Worm (Caenorhabditis elegans): ENCODE results near the gene ZC53.1.

Gene ZC53.1

ce11 chrX:1917169-1917568, 4.0 kb upstream of the ZC53.1 start, which contains the start of gene dot-1.5:
Gene dot-1.5 (plus strand): TSS chrX:1917469.
- TF ChIP-seq unc-120 (tag; optimal IDR thresholded peaks at IDR 0.05; ENCODE audit: poor library complexity, severe bottlenecking): no peak

ce11 chrX:1915022-1915421, 1.9 kb upstream of the ZC53.1 start, which contains the start of gene rgs-9:
Gene rgs-9 (plus strand): TSS chrX:1915258.
- TF ChIP-seq ham-2 (GFP tag; optimal IDR thresholded peaks at IDR 0.05) (no peak), mab-5 (tag; optimal IDR thresholded peaks at IDR 0.05) (no peak), nhr-2 (tag; optimal IDR thresholded peaks at IDR 0.05) (peak; percentile 58), nhr-76 (tag; optimal IDR thresholded peaks at IDR 0.05) (no peak), ces-1 (GFP tag; optimal IDR thresholded peaks at IDR 0.05) (no peak), ceh-43 (GFP tag; optimal IDR thresholded peaks at IDR 0.05) (no peak)

ce11 chrX:1909353-1909752, 3.8 kb downstream of the ZC53.1 start:
- TF ChIP-seq cnd-1 (tag; optimal IDR thresholded peaks at IDR 0.05) (no peak), zip-8 (tag; optimal IDR thresholded peaks at IDR 0.05) (no peak), ham-2 (GFP tag; optimal IDR thresholded peaks at IDR 0.05) (no peak), elt-3 (tag; optimal IDR thresholded peaks at IDR 0.05) (no peak), bed-3 (GFP tag; optimal IDR thresholded peaks at IDR 0.05) (no peak), nhr-28 (tag; optimal IDR thresholded peaks at IDR 0.05) (no peak), elt-1 (tag; optimal IDR thresholded peaks at IDR 0.05; ENCODE audit: borderline replicate concordance, insufficient read depth) (no peak), mep-1 (tag; optimal IDR thresholded peaks at IDR 0.05) (no peak), nhr-76 (tag; optimal IDR thresholded peaks at IDR 0.05) (no peak), mls-2 (tag; optimal IDR thresholded peaks at IDR 0.05) (peak; percentile 1), ces-1 (GFP tag; optimal IDR thresholded peaks at IDR 0.05) (peak; percentile 38), pha-4 (tag; optimal IDR thresholded peaks at IDR 0.05) (no peak), tbx-8 (GFP tag; optimal IDR thresholded peaks at IDR 0.05) (no peak), blmp-1 (tag; optimal IDR thresholded peaks at IDR 0.05) (no peak), ceh-39 (tag; optimal IDR thresholded peaks at IDR 0.05) (peak; percentile 2), unc-39 (tag; optimal IDR thresholded peaks at IDR 0.05) (peak; percentile 9), sptf-1 (tag; optimal IDR thresholded peaks at IDR 0.05) (no peak), snpc-4 (tag; optimal IDR thresholded peaks at IDR 0.05) (no peak), nhr-12 (tag; optimal IDR thresholded peaks at IDR 0.05) (no peak), lsy-2 (tag; optimal IDR thresholded peaks at IDR 0.05) (peak; percentile 35), hlh-1 (tag; optimal IDR thresholded peaks at IDR 0.05) (no peak), lin-32 (GFP tag; optimal IDR thresholded peaks at IDR 0.05) (no peak), unc-120 (tag; optimal IDR thresholded peaks at IDR 0.05; ENCODE audit: poor library complexity, severe bottlenecking) (no peak), ztf-11 (tag; optimal IDR thresholded peaks at IDR 0.05) (no peak), lin-13 (tag; optimal IDR thresholded peaks at IDR 0.05) (no peak), drap-1 (GFP tag; optimal IDR thresholded peaks at IDR 0.05) (peak; percentile 71), ceh-83 (GFP tag; optimal IDR thresholded peaks at IDR 0.05) (no peak), unc-62 (GFP tag; optimal IDR thresholded peaks at IDR 0.05) (no peak), ceh-43 (GFP tag; optimal IDR thresholded peaks at IDR 0.05) (no peak), flh-1 (GFP tag; optimal IDR thresholded peaks at IDR 0.05) (no peak), sem-2 (GFP tag; optimal IDR thresholded peaks at IDR 0.05) (no peak), mab-5 (tag; optimal IDR thresholded peaks at IDR 0.05) (no peak), nhr-237 (tag; optimal IDR thresholded peaks at IDR 0.05) (peak; percentile 70), M03D4.4 (tag; optimal IDR thresholded peaks at IDR 0.05) (no peak), nhr-2 (tag; optimal IDR thresholded peaks at IDR 0.05) (no peak)

- TF ChIP-seq mls-2 (tag; optimal IDR thresholded peaks at IDR 0.05) (no peak), zip-8 (tag; optimal IDR thresholded peaks at IDR 0.05) (no peak), drap-1 (GFP tag; optimal IDR thresholded peaks at IDR 0.05) (no peak), elt-1 (tag; optimal IDR thresholded peaks at IDR 0.05; ENCODE audit: borderline replicate concordance, insufficient read depth) (no peak), ces-1 (GFP tag; optimal IDR thresholded peaks at IDR 0.05) (no peak), ceh-43 (GFP tag; optimal IDR thresholded peaks at IDR 0.05) (no peak), nhr-12 (tag; optimal IDR thresholded peaks at IDR 0.05) (no peak), pha-4 (tag; optimal IDR thresholded peaks at IDR 0.05) (no peak), nhr-2 (tag; optimal IDR thresholded peaks at IDR 0.05) (no peak), snpc-4 (tag; optimal IDR thresholded peaks at IDR 0.05) (no peak), lin-32 (GFP tag; optimal IDR thresholded peaks at IDR 0.05) (no peak), flh-1 (GFP tag; optimal IDR thresholded peaks at IDR 0.05) (no peak), unc-39 (tag; optimal IDR thresholded peaks at IDR 0.05) (no peak), mep-1 (tag; optimal IDR thresholded peaks at IDR 0.05) (no peak), tbx-8 (GFP tag; optimal IDR thresholded peaks at IDR 0.05) (no peak), sptf-1 (tag; optimal IDR thresholded peaks at IDR 0.05) (no peak), ceh-83 (GFP tag; optimal IDR thresholded peaks at IDR 0.05) (no peak)
Measured at ce11 chrX:1907009-1907408, 6.1 kb downstream of the ZC53.1 start.

All from whole organism, mixed stage, embryonic.